Fruit fly (Drosophila melanogaster) whole organism, embryonic: ENCODE results near the gene sol.
A peak's percentile ranks its signal among the peaks of the same experiment; 100 is the strongest.

ENCODE experiments used
- Aef1 ChIP-seq: fragments of 200-800 bp; sonication (Bioruptor generic); IDR thresholded peaks from 3 replicates; pipeline ENCODE4 v1.3.6; 2022; ENCODE audit warnings: missing biosample characterization, missing genetic modification characterization
- CG10267 ChIP-seq: fragments of 200-800 bp; sonication (Bioruptor generic); optimal IDR thresholded peaks from 2 replicates; lab custom pipeline; 2018; ENCODE audit warnings: missing biosample characterization, mild to moderate bottlenecking, missing genetic modification characterization, moderate library complexity
- CG12769 ChIP-seq: fragments of 200-800 bp; sonication (Bioruptor generic); optimal IDR thresholded peaks from 2 replicates; lab custom pipeline; 2019; ENCODE audit warnings: missing biosample characterization, mild to moderate bottlenecking, missing genetic modification characterization, moderate library complexity
- CG13123 ChIP-seq: fragments of 200-800 bp; sonication (Bioruptor generic); optimal IDR thresholded peaks from 2 replicates; lab custom pipeline; 2016; ENCODE audit warnings: missing biosample characterization, missing genetic modification characterization
- CG13296 ChIP-seq: fragments of 200-800 bp; sonication (Bioruptor generic); optimal IDR thresholded peaks from 3 replicates; lab custom pipeline; 2018; ENCODE audit warnings: missing biosample characterization, mild to moderate bottlenecking, missing genetic modification characterization
- CG13424 ChIP-seq: fragments of 200-800 bp; sonication (Bioruptor generic); optimal IDR thresholded peaks from 2 replicates; lab custom pipeline; 2019; ENCODE audit warnings: missing biosample characterization, mild to moderate bottlenecking, missing genetic modification characterization, moderate library complexity
- CG14965 ChIP-seq: fragments of 200-800 bp; sonication (Bioruptor generic); optimal IDR thresholded peaks from 2 replicates; lab custom pipeline; 2016; ENCODE audit warnings: missing biosample characterization, missing genetic modification characterization, borderline replicate concordance
- CG15011 ChIP-seq: fragments of 200-800 bp; sonication (Bioruptor generic); optimal IDR thresholded peaks from 3 replicates; lab custom pipeline; 2018; ENCODE audit warnings: missing biosample characterization, mild to moderate bottlenecking, missing genetic modification characterization
- CG16863 ChIP-seq: fragments of 200-800 bp; sonication (Bioruptor generic); optimal IDR thresholded peaks from 3 replicates; lab custom pipeline; 2016; ENCODE audit warnings: missing biosample characterization, missing genetic modification characterization
- CG2120 ChIP-seq: fragments of 200-800 bp; sonication (Bioruptor generic); optimal IDR thresholded peaks from 3 replicates; lab custom pipeline; 2016; ENCODE audit warnings: missing biosample characterization, missing genetic modification characterization
- CG2875 ChIP-seq: fragments of 200-800 bp; sonication (Bioruptor generic); optimal IDR thresholded peaks from 2 replicates; lab custom pipeline; 2017; ENCODE audit warnings: missing biosample characterization, mild to moderate bottlenecking, missing genetic modification characterization, missing genetic modification reagents
- CG30403 ChIP-seq: fragments of 200-800 bp; sonication (Bioruptor generic); optimal IDR thresholded peaks from 3 replicates; lab custom pipeline; 2016; ENCODE audit warnings: missing biosample characterization, missing genetic modification characterization
- CG3065 ChIP-seq: fragments of 200-800 bp; sonication (Bioruptor generic); optimal IDR thresholded peaks from 2 replicates; lab custom pipeline; 2016; ENCODE audit warnings: missing biosample characterization, missing genetic modification characterization
- CG31388 ChIP-seq: fragments of 200-800 bp; sonication (Bioruptor generic); optimal IDR thresholded peaks from 2 replicates; lab custom pipeline; 2016; ENCODE audit warnings: missing biosample characterization, missing genetic modification characterization
- CG34422 ChIP-seq: fragments of 200-800 bp; sonication (Bioruptor generic); IDR thresholded peaks from 3 replicates; pipeline ENCODE4 v1.3.6; 2022; ENCODE audit warnings: missing biosample characterization, missing genetic modification characterization
- CG4404 ChIP-seq: fragments of 200-800 bp; sonication (Bioruptor generic); IDR thresholded peaks from 2 replicates; pipeline ENCODE4 v1.3.6; 2022; ENCODE audit warnings: missing biosample characterization, missing genetic modification characterization
- CG4617 ChIP-seq: fragments of 200-800 bp; sonication (Bioruptor generic); optimal IDR thresholded peaks from 3 replicates; lab custom pipeline; 2016; ENCODE audit warnings: missing biosample characterization, missing genetic modification characterization, borderline replicate concordance
- CG4707 ChIP-seq: fragments of 200-800 bp; sonication (Bioruptor generic); optimal IDR thresholded peaks from 2 replicates; lab custom pipeline; 2018; ENCODE audit warnings: missing biosample characterization, mild to moderate bottlenecking, missing genetic modification characterization, moderate library complexity
- CG7556 ChIP-seq: fragments of 200-800 bp; sonication (Bioruptor generic); optimal IDR thresholded peaks from 2 replicates; lab custom pipeline; 2017; ENCODE audit warnings: missing biosample characterization, mild to moderate bottlenecking, missing genetic modification characterization
- CG8089 ChIP-seq: fragments of 200-800 bp; sonication (Bioruptor generic); optimal IDR thresholded peaks from 3 replicates; lab custom pipeline; 2016; ENCODE audit warnings: missing biosample characterization, missing genetic modification characterization
- CG9215 ChIP-seq: fragments of 200-800 bp; sonication (Bioruptor generic); IDR thresholded peaks from 2 replicates; pipeline ENCODE4 v1.3.6; 2022; ENCODE audit warnings: missing biosample characterization, missing genetic modification characterization
- CG9609 ChIP-seq: fragments of 200-800 bp; sonication (Bioruptor generic); optimal IDR thresholded peaks from 3 replicates; lab custom pipeline; 2016; ENCODE audit warnings: missing biosample characterization, missing genetic modification characterization
- CrebB ChIP-seq: fragments of 200-800 bp; sonication (Bioruptor generic); optimal IDR thresholded peaks from 3 replicates; lab custom pipeline; 2018; ENCODE audit warnings: missing biosample characterization, mild to moderate bottlenecking, missing genetic modification characterization
- HLH4C ChIP-seq: fragments of 200-800 bp; sonication (Bioruptor generic); IDR thresholded peaks from 3 replicates; pipeline ENCODE4 v1.3.6; 2022; ENCODE audit warnings: missing biosample characterization, missing genetic modification characterization; ENCODE audit not compliant: partially characterized antibody
- Hmr ChIP-seq: fragments of 200-800 bp; sonication (Bioruptor generic); optimal IDR thresholded peaks from 3 replicates; lab custom pipeline; 2017; ENCODE audit warnings: mild to moderate bottlenecking, missing biosample characterization, missing genetic modification reagents, missing genetic modification characterization
- Hr3 ChIP-seq: fragments of 200-800 bp; sonication (Bioruptor generic); optimal IDR thresholded peaks from 3 replicates; lab custom pipeline; 2016; ENCODE audit warnings: missing biosample characterization, missing genetic modification characterization
- Hsf ChIP-seq: fragments of 200-800 bp; sonication (Bioruptor generic); optimal IDR thresholded peaks from 3 replicates; lab custom pipeline; 2016; ENCODE audit warnings: missing biosample characterization, missing genetic modification characterization
- Max ChIP-seq: fragments of 200-800 bp; sonication (Bioruptor generic); optimal IDR thresholded peaks from 2 replicates; lab custom pipeline; 2016; ENCODE audit warnings: missing biosample characterization, mild to moderate bottlenecking, missing genetic modification characterization
- Myb ChIP-seq: fragments of 200-800 bp; sonication (Bioruptor generic); optimal IDR thresholded peaks from 2 replicates; lab custom pipeline; 2016; ENCODE audit warnings: missing biosample characterization, missing genetic modification characterization
- Scr ChIP-seq: fragments of 200-800 bp; sonication (Bioruptor generic); IDR thresholded peaks from 2 replicates; pipeline ENCODE4 v1.3.6; 2022; ENCODE audit warnings: missing biosample characterization, missing genetic modification characterization; ENCODE audit not compliant: partially characterized antibody
- Side ChIP-seq: fragments of 200-800 bp; sonication (Bioruptor generic); optimal IDR thresholded peaks from 2 replicates; lab custom pipeline; 2016; ENCODE audit warnings: missing biosample characterization, missing genetic modification characterization
- Sox102F ChIP-seq: fragments of 200-800 bp; sonication (Bioruptor generic); optimal IDR thresholded peaks from 2 replicates; lab custom pipeline; 2018; ENCODE audit warnings: missing biosample characterization, mild to moderate bottlenecking, missing genetic modification characterization, moderate library complexity
- Ssrp ChIP-seq: fragments of 200-800 bp; sonication (Bioruptor generic); optimal IDR thresholded peaks from 2 replicates; lab custom pipeline; 2018; ENCODE audit warnings: missing biosample characterization, mild to moderate bottlenecking, missing genetic modification characterization, moderate library complexity
- bbx ChIP-seq: fragments of 200-800 bp; sonication (Bioruptor generic); IDR thresholded peaks from 2 replicates; pipeline ENCODE4 v1.3.6; 2022; ENCODE audit warnings: missing biosample characterization, missing genetic modification characterization; ENCODE audit not compliant: partially characterized antibody
- cg ChIP-seq: fragments of 200-800 bp; sonication (Bioruptor generic); optimal IDR thresholded peaks from 3 replicates; lab custom pipeline; 2019; ENCODE audit warnings: missing biosample characterization, mild to moderate bottlenecking, missing genetic modification characterization, moderate library complexity
- emc ChIP-seq: fragments of 200-800 bp; sonication (Bioruptor generic); optimal IDR thresholded peaks from 2 replicates; lab custom pipeline; 2016; ENCODE audit warnings: missing biosample characterization, missing genetic modification characterization
- fd3F ChIP-seq: fragments of 200-800 bp; sonication (Bioruptor generic); optimal IDR thresholded peaks from 2 replicates; lab custom pipeline; 2018; ENCODE audit warnings: missing biosample characterization, mild to moderate bottlenecking, missing genetic modification characterization, moderate library complexity
- fd64A ChIP-seq: fragments of 200-800 bp; sonication (Bioruptor generic); optimal IDR thresholded peaks from 3 replicates; lab custom pipeline; 2018; ENCODE audit warnings: missing biosample characterization, mild to moderate bottlenecking, missing genetic modification characterization
- ftz-f1 ChIP-seq: fragments of 200-800 bp; sonication (Bioruptor generic); optimal IDR thresholded peaks from 2 replicates; lab custom pipeline; 2016; ENCODE audit warnings: missing biosample characterization, missing genetic modification characterization
- hbn ChIP-seq: fragments of 200-800 bp; sonication (Bioruptor generic); IDR thresholded peaks from 2 replicates; pipeline ENCODE4 v1.3.6; 2022; ENCODE audit warnings: missing biosample characterization, missing genetic modification characterization; ENCODE audit not compliant: partially characterized antibody
- odd ChIP-seq: fragments of 200-800 bp; sonication (Bioruptor generic); optimal IDR thresholded peaks from 2 replicates; lab custom pipeline; 2017; ENCODE audit warnings: missing biosample characterization, mild to moderate bottlenecking, missing genetic modification characterization
- pb ChIP-seq: fragments of 200-800 bp; sonication (Bioruptor generic); optimal IDR thresholded peaks from 3 replicates; lab custom pipeline; 2016; ENCODE audit warnings: missing biosample characterization, missing genetic modification characterization
- run ChIP-seq: fragments of 200-800 bp; sonication (Bioruptor generic); optimal IDR thresholded peaks from 3 replicates; lab custom pipeline; 2018; ENCODE audit warnings: missing biosample characterization, mild to moderate bottlenecking, missing genetic modification characterization
- schlank ChIP-seq: fragments of 200-800 bp; sonication (Bioruptor generic); optimal IDR thresholded peaks from 2 replicates; lab custom pipeline; 2018; ENCODE audit warnings: missing biosample characterization, mild to moderate bottlenecking, missing genetic modification characterization
- so ChIP-seq: fragments of 200-800 bp; sonication (Bioruptor generic); IDR thresholded peaks from 3 replicates; pipeline ENCODE4 v1.3.6; 2022; ENCODE audit warnings: missing biosample characterization, missing genetic modification characterization
- sr ChIP-seq: fragments of 200-800 bp; sonication (Bioruptor generic); IDR thresholded peaks from 3 replicates; pipeline ENCODE4 v1.3.6; 2022; ENCODE audit warnings: missing biosample characterization, missing genetic modification characterization
- wdn ChIP-seq: fragments of 200-800 bp; sonication (Bioruptor generic); IDR thresholded peaks from 2 replicates; pipeline ENCODE4 v1.3.6; 2022; ENCODE audit warnings: missing biosample characterization, missing genetic modification characterization
- zen2 ChIP-seq: fragments of 200-800 bp; sonication (Bioruptor generic); IDR thresholded peaks from 3 replicates; pipeline ENCODE4 v1.3.6; 2022; ENCODE audit warnings: missing biosample characterization, missing genetic modification characterization; ENCODE audit not compliant: partially characterized antibody
- zfh1 ChIP-seq: fragments of 200-800 bp; sonication (Bioruptor generic); IDR thresholded peaks from 3 replicates; pipeline ENCODE4 v1.3.6; 2022; ENCODE audit warnings: missing biosample characterization, missing genetic modification characterization

sol gene

dm6 chrX:21306485-21307142 lies 43.5 kb upstream of the sol start, which contains the start of gene Abca3 (continued):
- TF ChIP-seq CG15011 (GFP tag; lab: Kevin White, UChicago) (peak; percentile 10), CG4617 (GFP tag; lab: Kevin White, UChicago) (peak; percentile 12), bbx (GFP tag; lab: Robert Waterston, UW) (no peak), pb (GFP tag; lab: Kevin White, UChicago) (peak; percentile 34), CG30403 (peak; percentile 66), CG4707 (GFP tag; lab: Kevin White, UChicago) (no peak), cg (GFP tag; lab: Kevin White, UChicago) (peak; percentile 63), Hsf (GFP tag; lab: Kevin White, UChicago) (peak; percentile 31), CG2120 (GFP tag; lab: Kevin White, UChicago) (peak; percentile 83), CG13424 (peak; percentile 78), CG31388 (GFP tag; lab: Kevin White, UChicago) (no peak), CG3065 (no peak), Scr (GFP tag; lab: Robert Waterston, UW) (no peak), fd64A (GFP tag; lab: Kevin White, UChicago) (no peak), Hr3 (peak; percentile 35), wdn (peak; percentile 54), CG8089 (GFP tag; lab: Kevin White, UChicago) (peak; percentile 5), Max (GFP tag; lab: Kevin White, UChicago) (peak; percentile 48), CG7556 (GFP tag; lab: Kevin White, UChicago) (peak; percentile 72), CG16863 (GFP tag; lab: Kevin White, UChicago) (peak; percentile 29), CG4404 (GFP tag; lab: Robert Waterston, UW) (peak; percentile 41; the same call in 1 of the 2 replicates), CG2875 (no peak), run (no peak), CG10267 (tag; lab: Kevin White, UChicago) (peak; percentile 55), Hmr (peak; percentile 82), zfh1 (GFP tag; lab: Robert Waterston, UW) (peak; percentile 45; the same call in 2 of the 3 replicates), CG9609 (peak; percentile 62), schlank (tag; lab: Kevin White, UChicago) (peak; percentile 42), so (GFP tag; lab: Robert Waterston, UW) (no peak), Aef1 (GFP tag; lab: Robert Waterston, UW) (peak; percentile 44; the same call in 2 of the 3 replicates), CG13123 (no peak), HLH4C (GFP tag; lab: Robert Waterston, UW) (no peak), Side (GFP tag; lab: Kevin White, UChicago) (peak; percentile 68), Sox102F (peak; percentile 14), odd (GFP tag; lab: Kevin White, UChicago) (peak; percentile 38), hbn (no peak), Ssrp (peak; percentile 38), zen2 (GFP tag; lab: Robert Waterston, UW) (no peak), CG34422 (GFP tag; lab: Robert Waterston, UW) (no peak), CG14965 (GFP tag; lab: Kevin White, UChicago) (no peak), CG9215 (GFP tag; lab: Robert Waterston, UW) (peak; percentile 66), fd3F (GFP tag; lab: Kevin White, UChicago) (peak; percentile 49), CG13296 (peak; percentile 65), CG12769 (tag; lab: Kevin White, UChicago) (peak; percentile 65), ftz-f1 (GFP tag; lab: Kevin White, UChicago) (peak; percentile 55), Myb (peak; percentile 46), emc (GFP tag; lab: Kevin White, UChicago) (no peak), sr (GFP tag; lab: Robert Waterston, UW) (no peak), CrebB (tag; lab: Kevin White, UChicago) (peak; percentile 26)
